Worm (Caenorhabditis elegans) whole organism, mixed stage, embryonic: ENCODE results near the gene dsl-5.
A peak's percentile ranks its signal among the peaks of the same experiment; 100 is the strongest.

Experiments used
- M03D4.4 ChIP-seq: sonication (generic microtip); optimal IDR thresholded peaks from 2 replicates; lab custom pipeline; 2017; ENCODE audit warnings: mild to moderate bottlenecking, missing genetic modification characterization, missing compliant biosample characterization
- blmp-1 ChIP-seq: fragments of 150-350 bp; optimal IDR thresholded peaks from 2 replicates; lab custom pipeline; 2014; ENCODE audit warnings: missing biosample characterization, missing genetic modification characterization
- elt-1 ChIP-seq: sonication (generic microtip); optimal IDR thresholded peaks from 2 replicates; lab custom pipeline; 2017; ENCODE audit warnings: missing genetic modification characterization, mild to moderate bottlenecking, missing compliant biosample characterization, antibody characterized with exemption, moderate library complexity, borderline replicate concordance; ENCODE audit not compliant: insufficient read depth
- elt-3 ChIP-seq: fragments of 150-350 bp; optimal IDR thresholded peaks from 2 replicates; lab custom pipeline; 2014; ENCODE audit warnings: missing biosample characterization, missing genetic modification characterization
- flh-1 ChIP-seq: fragments of 200-800 bp; sonication (Bioruptor generic); optimal IDR thresholded peaks from 2 replicates; lab custom pipeline; 2018; ENCODE audit warnings: mild to moderate bottlenecking, missing genetic modification characterization, moderate library complexity, missing compliant biosample characterization
- lin-13 ChIP-seq: fragments of 150-350 bp; optimal IDR thresholded peaks from 2 replicates; lab custom pipeline; 2014; ENCODE audit warnings: missing biosample characterization, missing genetic modification characterization
- lsy-2 ChIP-seq: fragments of 150-350 bp; optimal IDR thresholded peaks from 2 replicates; lab custom pipeline; 2014; ENCODE audit warnings: missing biosample characterization, missing genetic modification characterization
- nhr-12 ChIP-seq: fragments of 150-350 bp; optimal IDR thresholded peaks from 2 replicates; lab custom pipeline; 2014; ENCODE audit warnings: missing biosample characterization, missing genetic modification characterization
- nhr-237 ChIP-seq: fragments of 150-350 bp; optimal IDR thresholded peaks from 2 replicates; lab custom pipeline; 2014; ENCODE audit warnings: missing biosample characterization, missing genetic modification characterization
- nhr-28 ChIP-seq: fragments of 150-350 bp; optimal IDR thresholded peaks from 2 replicates; lab custom pipeline; 2014; ENCODE audit warnings: missing biosample characterization, missing genetic modification characterization
- nhr-76 ChIP-seq: sonication (generic microtip); optimal IDR thresholded peaks from 2 replicates; lab custom pipeline; 2017; ENCODE audit warnings: missing biosample characterization, missing genetic modification characterization
- pha-4 ChIP-seq: fragments of 150-350 bp; optimal IDR thresholded peaks from 2 replicates; lab custom pipeline; 2018; ENCODE audit warnings: missing biosample characterization, missing genetic modification reagents, missing genetic modification characterization
- sptf-1 ChIP-seq: sonication (generic microtip); optimal IDR thresholded peaks from 2 replicates; lab custom pipeline; 2017; ENCODE audit warnings: mild to moderate bottlenecking, missing genetic modification characterization, moderate library complexity, missing compliant biosample characterization
- unc-62 ChIP-seq: fragments of 150-350 bp; optimal IDR thresholded peaks from 2 replicates; lab custom pipeline; 2014; ENCODE audit warnings: missing biosample characterization, missing genetic modification reagents, missing genetic modification characterization

DNA sequence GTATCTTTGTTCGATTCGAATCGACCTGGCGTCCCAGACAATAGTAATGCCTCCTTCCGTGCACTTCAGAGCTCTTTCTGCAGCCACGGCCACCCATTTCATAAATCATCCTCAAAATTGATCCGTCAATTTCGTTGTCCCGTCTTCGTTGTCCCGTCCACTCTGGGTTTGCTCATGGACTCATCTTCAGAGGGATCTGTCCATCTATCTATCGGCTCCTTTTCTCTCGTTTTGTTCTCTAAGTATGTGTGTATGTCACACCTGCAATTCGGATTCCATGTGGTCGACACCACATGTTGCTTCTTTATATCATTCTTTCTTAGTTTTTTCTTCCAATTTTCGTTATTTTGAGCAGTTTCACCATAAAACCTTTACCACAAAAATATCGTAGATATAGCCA, 48.3 kb downstream of the dsl-5 start:
- TF ChIP-seq flh-1 (GFP tag; lab: Kevin White, UChicago), result no peak
- no peak for TF ChIP-seq blmp-1 (tag; lab: Kevin White, UChicago)
- TF ChIP-seq nhr-28 (tag; lab: Kevin White, UChicago), result no peak
- peak; percentile 74 for TF ChIP-seq unc-62 (GFP tag; lab: Kevin White, UChicago)
- TF ChIP-seq nhr-12 (tag; lab: Kevin White, UChicago), result no peak
- TF ChIP-seq elt-3 (tag; lab: Kevin White, UChicago), result no peak
- no peak for TF ChIP-seq sptf-1 (tag; lab: Kevin White, UChicago)
- no peak for TF ChIP-seq nhr-237 (tag; lab: Kevin White, UChicago)
- TF ChIP-seq elt-1, result no peak
- no peak for TF ChIP-seq pha-4 (tag; lab: Kevin White, UChicago)
- TF ChIP-seq M03D4.4 (tag; lab: Kevin White, UChicago), result no peak
- TF ChIP-seq lsy-2, result no peak
- no peak for TF ChIP-seq nhr-76 (tag; lab: Kevin White, UChicago)
- TF ChIP-seq lin-13, result no peak
